Worm (Caenorhabditis elegans): ENCODE measurements around the gene T16A9.5.

DNA sequence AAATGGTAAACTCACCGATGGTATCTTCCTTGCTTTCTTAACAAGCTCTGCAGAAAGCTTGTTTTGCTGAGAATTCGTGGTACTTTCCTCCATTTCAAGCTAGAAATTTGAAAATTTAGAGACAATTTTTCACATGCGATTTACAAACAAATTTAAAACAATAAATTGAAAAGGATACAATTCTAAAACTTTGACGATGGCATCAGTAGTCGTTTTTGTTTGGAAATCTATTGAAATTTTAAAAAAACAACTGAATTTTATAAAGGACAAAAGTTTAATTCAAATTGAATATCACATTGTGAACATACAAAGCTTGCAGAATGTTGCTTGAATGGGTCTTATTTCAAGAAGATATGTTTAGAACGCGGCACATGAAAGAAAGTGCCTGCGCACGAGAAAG is 47.4 kb downstream of the T16A9.5 start, which contains the start of gene ocam-1:
- TF ChIP-seq pqm-1 (tag; optimal IDR thresholded peaks at IDR 0.05) (no peak), zag-1 (tag; optimal IDR thresholded peaks at IDR 0.05) (no peak), mdl-1 (tag; optimal IDR thresholded peaks at IDR 0.05) (no peak), hmg-11 (tag; optimal IDR thresholded peaks at IDR 0.05) (no peak), pha-4 (tag; optimal IDR thresholded peaks at IDR 0.05) (no peak), lin-15B (tag; optimal IDR thresholded peaks at IDR 0.05) (no peak), nhr-12 (tag; optimal IDR thresholded peaks at IDR 0.05) (no peak), ceh-28 (tag; optimal IDR thresholded peaks at IDR 0.05) (no peak), snpc-4 (tag; optimal IDR thresholded peaks at IDR 0.05) (no peak), egl-27 (tag; optimal IDR thresholded peaks at IDR 0.05) (no peak), mml-1 (tag; optimal IDR thresholded peaks at IDR 0.05) (no peak)

Data from whole organism, L3 larva.